Worm (Caenorhabditis elegans) whole organism, L4 larva: ENCODE results near the gene C17A2.4.
A peak's percentile ranks its signal among the peaks of the same experiment; 100 is the strongest.

Experiments
- D1046.2 ChIP-seq: fragments of 200-800 bp; sonication (Bioruptor generic); IDR thresholded peaks from 2 replicates; pipeline ENCODE4 v1.3.6; 2022; ENCODE audit warnings: missing genetic modification characterization, missing compliant biosample characterization
- F44E2.7 ChIP-seq: fragments of 200-800 bp; sonication (Bioruptor generic); IDR thresholded peaks from 2 replicates; pipeline ENCODE4 v2.1.2; 2022; ENCODE audit warnings: missing genetic modification characterization, missing compliant biosample characterization
- Y75B8A.6 ChIP-seq: fragments of 200-800 bp; sonication (Bioruptor generic); IDR thresholded peaks from 2 replicates; pipeline ENCODE4 v1.3.6; 2022; ENCODE audit warnings: missing genetic modification reagents, missing genetic modification characterization, missing compliant biosample characterization
- ZK337.2 ChIP-seq: fragments of 200-800 bp; sonication (Bioruptor generic); IDR thresholded peaks from 2 replicates; pipeline ENCODE4 v1.3.6; 2022; ENCODE audit warnings: missing genetic modification reagents, missing genetic modification characterization, missing compliant biosample characterization
- ZK546.5 ChIP-seq, 2 experiments: sonication (generic microtip); optimal IDR thresholded peaks; 2 replicates each; lab custom pipeline; 2017; ENCODE audit warnings: missing biosample characterization in 2 of 2, missing genetic modification characterization in 2 of 2
- aha-1 ChIP-seq: fragments of 150-350 bp; peaks from one replicate; lab custom pipeline; 2014; ENCODE audit warnings: missing biosample characterization, missing genetic modification characterization
- aly-2 ChIP-seq: sonication (generic microtip); optimal IDR thresholded peaks from 2 replicates; lab custom pipeline; 2018; ENCODE audit warnings: missing biosample characterization, missing genetic modification characterization
- ama-1 ChIP-seq: fragments of 150-350 bp; optimal IDR thresholded peaks from 2 replicates; lab custom pipeline; 2014; ENCODE audit warnings: inconsistent platforms, mixed read lengths
- attf-4 ChIP-seq: sonication (generic microtip); optimal IDR thresholded peaks from 3 replicates; lab custom pipeline; 2017; ENCODE audit warnings: missing biosample characterization, missing genetic modification characterization
- ceh-44 ChIP-seq: fragments of 200-800 bp; sonication (Bioruptor generic); IDR thresholded peaks from 2 replicates; pipeline ENCODE4 v1.3.6; 2022; ENCODE audit warnings: missing genetic modification reagents, missing genetic modification characterization, missing compliant biosample characterization
- ces-1 ChIP-seq: fragments of 150-350 bp; sonication (generic microtip); optimal IDR thresholded peaks from 4 replicates; lab custom pipeline; 2014; ENCODE audit warnings: missing biosample characterization, missing genetic modification reagents, missing genetic modification characterization
- ctbp-1 ChIP-seq: fragments of 200-800 bp; sonication (Bioruptor generic); IDR thresholded peaks from 2 replicates; pipeline ENCODE4 v1.3.6; 2022; ENCODE audit warnings: missing genetic modification reagents, missing genetic modification characterization, missing compliant biosample characterization
- egl-43 ChIP-seq: fragments of 200-800 bp; sonication (Bioruptor generic); IDR thresholded peaks from 2 replicates; pipeline ENCODE4 v1.3.6; 2022; ENCODE audit warnings: missing genetic modification reagents, missing genetic modification characterization, missing compliant biosample characterization
- gei-8 ChIP-seq: fragments of 200-800 bp; sonication (Bioruptor generic); optimal IDR thresholded peaks from 2 replicates; lab custom pipeline; 2018; ENCODE audit warnings: mild to moderate bottlenecking, missing genetic modification characterization, missing compliant biosample characterization
- hif-1 ChIP-seq, 2 experiments: sonication (generic microtip); optimal IDR thresholded peaks; 2 replicates each; lab custom pipeline; 2016 to 2017; ENCODE audit warnings: missing compliant biosample characterization in 2 of 2, missing genetic modification characterization in 2 of 2, missing genetic modification reagents in 2 of 2, missing genotype in 2 of 2, mild to moderate bottlenecking in 1 of 2
- jun-1 ChIP-seq: fragments of 150-350 bp; optimal IDR thresholded peaks from 2 replicates; lab custom pipeline; 2014; ENCODE audit warnings: missing biosample characterization, missing genetic modification reagents, missing genetic modification characterization
- lin-29 ChIP-seq: fragments of 200-800 bp; sonication (Bioruptor generic); IDR thresholded peaks from 2 replicates; pipeline ENCODE4 v1.3.6; 2022; ENCODE audit warnings: missing genetic modification reagents, missing genetic modification characterization, missing compliant biosample characterization
- madf-9 ChIP-seq: fragments of 200-800 bp; sonication (Bioruptor generic); conservative IDR thresholded peaks from 2 replicates; pipeline ENCODE4 v1.3.6; 2022; ENCODE audit warnings: missing genetic modification reagents, missing genetic modification characterization, missing compliant biosample characterization
- mep-1 ChIP-seq: fragments of 150-350 bp; sonication (generic microtip); optimal IDR thresholded peaks from 3 replicates; lab custom pipeline; 2014; ENCODE audit warnings: missing biosample characterization, missing genetic modification characterization
- mxl-2 ChIP-seq: fragments of 200-800 bp; sonication (Bioruptor generic); conservative IDR thresholded peaks from 2 replicates; pipeline ENCODE4 v1.3.6; 2022; ENCODE audit warnings: missing genetic modification reagents, missing genetic modification characterization, missing compliant biosample characterization
- mxl-3 ChIP-seq: fragments of 200-800 bp; sonication (Bioruptor generic); optimal IDR thresholded peaks from 2 replicates; lab custom pipeline; 2018; ENCODE audit warnings: mild to moderate bottlenecking, missing genetic modification characterization, missing compliant biosample characterization
- nhr-10 ChIP-seq: fragments of 150-350 bp; optimal IDR thresholded peaks from 2 replicates; lab custom pipeline; 2014; ENCODE audit warnings: missing biosample characterization, missing genetic modification characterization
- nhr-237 ChIP-seq: sonication (generic microtip); optimal IDR thresholded peaks from 2 replicates; lab custom pipeline; 2017; ENCODE audit warnings: missing biosample characterization, missing genetic modification characterization
- nhr-25 ChIP-seq: sonication (generic microtip); optimal IDR thresholded peaks from 2 replicates; lab custom pipeline; 2017; ENCODE audit warnings: missing genetic modification characterization, mild to moderate bottlenecking, missing compliant biosample characterization, antibody characterized with exemption, moderate library complexity, borderline replicate concordance; ENCODE audit not compliant: insufficient read depth
- nhr-48 ChIP-seq: sonication (generic microtip); optimal IDR thresholded peaks from 2 replicates; lab custom pipeline; 2016; ENCODE audit warnings: mild to moderate bottlenecking, missing genetic modification characterization, missing compliant biosample characterization
- skn-1 ChIP-seq: fragments of 150-350 bp; optimal IDR thresholded peaks from 2 replicates; lab custom pipeline; 2014; ENCODE audit warnings: missing biosample characterization, missing genetic modification characterization
- snpc-1.2 ChIP-seq: fragments of 200-800 bp; sonication (Bioruptor generic); IDR thresholded peaks from 2 replicates; pipeline ENCODE4 v1.3.6; 2022; ENCODE audit warnings: missing genetic modification reagents, missing genetic modification characterization, missing compliant biosample characterization
- spr-3 ChIP-seq: fragments of 200-800 bp; sonication (Bioruptor generic); optimal IDR thresholded peaks from 2 replicates; lab custom pipeline; 2018; ENCODE audit warnings: mild to moderate bottlenecking, missing genetic modification characterization, missing compliant biosample characterization
- unc-39 ChIP-seq: sonication (generic microtip); optimal IDR thresholded peaks from 2 replicates; lab custom pipeline; 2017; ENCODE audit warnings: missing biosample characterization, missing genetic modification characterization
- unc-62 ChIP-seq, 3 experiments: fragments of 150-350 bp in 1 of 3; sonication (generic microtip); optimal IDR thresholded peaks in 2 of 3; peaks in 1 of 3; 1 replicate in 1 of 3; 2 replicates in 2 of 3; lab custom pipeline; 2014 to 2017; ENCODE audit warnings: missing biosample characterization in 3 of 3, missing genetic modification characterization in 3 of 3, missing genetic modification reagents in 3 of 3, missing genotype in 1 of 3
- zfp-2 ChIP-seq: sonication (generic microtip); optimal IDR thresholded peaks from 2 replicates; lab custom pipeline; 2016; ENCODE audit warnings: mild to moderate bottlenecking, missing genetic modification characterization, missing compliant biosample characterization
- zfp-3 ChIP-seq: fragments of 200-800 bp; sonication (Bioruptor generic); conservative IDR thresholded peaks from 2 replicates; pipeline ENCODE4 v1.3.6; 2022; ENCODE audit warnings: missing genetic modification reagents, missing genetic modification characterization, missing compliant biosample characterization
- zip-11 ChIP-seq: fragments of 200-800 bp; sonication (Bioruptor generic); IDR thresholded peaks from 2 replicates; pipeline ENCODE4 v1.3.6; 2022; ENCODE audit warnings: missing genetic modification characterization, missing compliant biosample characterization
- ztf-7 ChIP-seq: fragments of 150-350 bp; optimal IDR thresholded peaks from 2 replicates; lab custom pipeline; 2014; ENCODE audit warnings: missing biosample characterization, missing genetic modification characterization

The C17A2.4 gene

ce11 chrII:3839562-3839961 lies at the start of gene C17A2.4:
TSS of gene C17A2.4 (plus strand) at chrII:3839862.
- TF ChIP-seq aha-1 (tag; lab: Kevin White, UChicago) (peak; percentile 10), jun-1 (no peak), hif-1 (tag; optimal IDR thresholded peaks at IDR 0.05; lab: Kevin White, UChicago) (no peak), ctbp-1 (GFP tag; lab: Robert Waterston, UW) (no peak), ama-1 (lab: Kevin White, UChicago) (no peak), F44E2.7 (GFP tag; lab: Robert Waterston, UW) (no peak), D1046.2 (no peak), aly-2 (no peak)

DNA sequence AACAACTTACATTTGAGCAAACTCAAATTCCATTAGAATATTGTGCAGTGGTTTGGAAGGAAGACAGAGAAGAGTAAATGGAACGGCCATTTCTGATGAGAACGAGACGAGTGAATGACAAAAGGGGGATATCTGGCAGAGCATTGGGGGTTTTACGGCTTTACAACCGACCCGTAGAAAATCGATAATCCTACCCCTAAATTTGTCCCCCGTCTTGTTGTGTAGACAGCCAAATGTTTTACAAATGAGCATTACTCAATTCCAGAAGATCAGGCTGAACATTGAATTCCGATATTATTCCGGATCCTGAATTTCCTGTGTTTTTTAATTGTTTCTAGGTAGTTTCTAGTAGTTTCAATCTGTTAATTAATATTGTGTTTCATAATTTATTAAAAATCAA lies 46.3 kb upstream of the C17A2.4 start, which contains the start of gene fbxb-99:
Gene fbxb-99, minus strand, starts transcription at position 101 of the 400 bp plus-strand sequence.
- TF ChIP-seq spr-3 (GFP tag; lab: Kevin White, UChicago), result no peak
- TF ChIP-seq ceh-44, result no peak
- TF ChIP-seq nhr-10 (tag; lab: Kevin White, UChicago), result no peak
- no peak for TF ChIP-seq nhr-25 (tag; lab: Kevin White, UChicago)
- TF ChIP-seq mep-1, result no peak
- TF ChIP-seq lin-29 (GFP tag; lab: Robert Waterston, UW), result no peak
- TF ChIP-seq, all 104 proteins: peak for 0

ce11 chrII:3795323-3795722 lies 44.3 kb upstream of the C17A2.4 start, which contains the start of gene Y8A9A.2:
TSS of gene Y8A9A.2 (plus strand) at chrII:3795623.
- TF ChIP-seq ZK546.5 (tag; optimal IDR thresholded peaks at IDR 0.05; lab: Kevin White, UChicago), result no peak
- TF ChIP-seq gei-8 (GFP tag; lab: Kevin White, UChicago), result no peak
- no peak for TF ChIP-seq nhr-237
- no peak for TF ChIP-seq unc-39
- TF ChIP-seq ZK337.2 (GFP tag; lab: Robert Waterston, UW), result no peak
- no peak for TF ChIP-seq D1046.2
- no peak for TF ChIP-seq zfp-2 (tag; lab: Kevin White, UChicago)
- no peak for TF ChIP-seq attf-4 (tag; lab: Kevin White, UChicago)
- TF ChIP-seq skn-1 (tag; lab: Kevin White, UChicago), result no peak
- no peak for TF ChIP-seq mxl-2 (GFP tag; lab: Robert Waterston, UW)

ce11 chrII:3803219-3803618 lies 36.4 kb upstream of the C17A2.4 start, which contains the start of gene ins-32:
TSS of gene ins-32 (minus strand) at chrII:3803319.
- TF ChIP-seq egl-43 (GFP tag; lab: Robert Waterston, UW) (no peak), mxl-3 (GFP tag; lab: Kevin White, UChicago) (no peak), nhr-48 (tag; lab: Kevin White, UChicago) (no peak), snpc-1.2 (GFP tag; lab: Robert Waterston, UW) (no peak), madf-9 (no peak), aha-1 (tag; lab: Kevin White, UChicago) (no peak), Y75B8A.6 (GFP tag; lab: Robert Waterston, UW) (no peak), ztf-7 (tag; lab: Kevin White, UChicago) (no peak), zip-11 (no peak), ces-1 (no peak)

ce11 chrII:3805518-3805917 lies 34.1 kb upstream of the C17A2.4 start:
- TF ChIP-seq unc-62 (GFP tag; optimal IDR thresholded peaks at IDR 0.05 in 1 of 2; lab: Kevin White, UChicago) (peak in 1 of 2 experiments; percentile 96), unc-62 (tag; optimal IDR thresholded peaks at IDR 0.05; lab: Kevin White, UChicago) (no peak), zfp-3 (GFP tag; lab: Robert Waterston, UW) (no peak)
